Worm (Caenorhabditis elegans) whole organism, L4 larva: ENCODE results near the gene F40G9.12.

ENCODE experiments used
- F37D6.2 ChIP-seq: sonication (generic microtip); optimal IDR thresholded peaks from 2 replicates; lab custom pipeline; 2016; ENCODE audit warnings: mild to moderate bottlenecking, missing genetic modification characterization, missing compliant biosample characterization
- R02D3.7 ChIP-seq: fragments of 150-350 bp; sonication (generic microtip); optimal IDR thresholded peaks from 3 replicates; lab custom pipeline; 2014; ENCODE audit warnings: missing biosample characterization, missing genetic modification characterization
- T20F7.1 ChIP-seq: fragments of 200-800 bp; sonication (Bioruptor generic); optimal IDR thresholded peaks from 2 replicates; lab custom pipeline; 2018; ENCODE audit warnings: mild to moderate bottlenecking, missing genetic modification characterization, missing compliant biosample characterization
- Y105C5A.15 ChIP-seq: fragments of 200-800 bp; sonication (Bioruptor generic); IDR thresholded peaks from 2 replicates; pipeline ENCODE4 v1.3.6; 2022; ENCODE audit warnings: missing genetic modification characterization, missing compliant biosample characterization
- arid-1 ChIP-seq: fragments of 200-800 bp; sonication (Bioruptor generic); conservative IDR thresholded peaks from 2 replicates; pipeline ENCODE4 v1.3.6; 2022; ENCODE audit warnings: missing genetic modification reagents, missing genetic modification characterization, missing compliant biosample characterization
- attf-4 ChIP-seq: sonication (generic microtip); optimal IDR thresholded peaks from 3 replicates; lab custom pipeline; 2017; ENCODE audit warnings: missing biosample characterization, missing genetic modification characterization
- ces-1 ChIP-seq: fragments of 150-350 bp; sonication (generic microtip); optimal IDR thresholded peaks from 4 replicates; lab custom pipeline; 2014; ENCODE audit warnings: missing biosample characterization, missing genetic modification reagents, missing genetic modification characterization
- daf-16 ChIP-seq, 3 experiments: sonication (generic microtip); optimal IDR thresholded peaks; 2 replicates each; lab custom pipeline; 2016 to 2017; ENCODE audit warnings: missing genetic modification characterization in 3 of 3, missing genetic modification reagents in 3 of 3, mild to moderate bottlenecking in 2 of 3, missing compliant biosample characterization in 2 of 3, missing biosample characterization in 1 of 3, moderate library complexity in 1 of 3
- dpl-1 ChIP-seq: fragments of 150-350 bp; optimal IDR thresholded peaks from 2 replicates; lab custom pipeline; 2014; ENCODE audit warnings: missing biosample characterization, missing genetic modification reagents, missing genetic modification characterization
- dve-1 ChIP-seq: sonication (generic microtip); optimal IDR thresholded peaks from 2 replicates; lab custom pipeline; 2017; ENCODE audit warnings: antibody characterized with exemption, mild to moderate bottlenecking, missing genetic modification characterization, missing compliant biosample characterization; ENCODE audit not compliant: insufficient read depth
- egl-43 ChIP-seq: fragments of 200-800 bp; sonication (Bioruptor generic); IDR thresholded peaks from 2 replicates; pipeline ENCODE4 v1.3.6; 2022; ENCODE audit warnings: missing genetic modification reagents, missing genetic modification characterization, missing compliant biosample characterization
- hlh-11 ChIP-seq: fragments of 200-800 bp; sonication (Bioruptor generic); optimal IDR thresholded peaks from 2 replicates; lab custom pipeline; 2018; ENCODE audit warnings: mild to moderate bottlenecking, missing genetic modification characterization, missing compliant biosample characterization
- hlh-30 ChIP-seq: sonication (generic microtip); optimal IDR thresholded peaks from 2 replicates; lab custom pipeline; 2017; ENCODE audit warnings: antibody characterized with exemption, mild to moderate bottlenecking, missing genetic modification characterization, missing compliant biosample characterization; ENCODE audit not compliant: insufficient read depth
- hmg-1.1 ChIP-seq: fragments of 200-800 bp; sonication (Bioruptor generic); IDR thresholded peaks from 2 replicates; pipeline ENCODE4 v1.3.6; 2022; ENCODE audit warnings: missing genetic modification reagents, missing genetic modification characterization, missing compliant biosample characterization
- lin-13 ChIP-seq: fragments of 150-350 bp; optimal IDR thresholded peaks from 2 replicates; lab custom pipeline; 2014; ENCODE audit warnings: missing biosample characterization, missing genetic modification reagents, missing genetic modification characterization
- lin-15B ChIP-seq: fragments of 150-350 bp; sonication (generic microtip); optimal IDR thresholded peaks from 3 replicates; lab custom pipeline; 2014; ENCODE audit warnings: missing biosample characterization, missing genetic modification characterization
- lin-29 ChIP-seq: fragments of 200-800 bp; sonication (Bioruptor generic); IDR thresholded peaks from 2 replicates; pipeline ENCODE4 v1.3.6; 2022; ENCODE audit warnings: missing genetic modification reagents, missing genetic modification characterization, missing compliant biosample characterization
- lin-38 ChIP-seq: fragments of 200-800 bp; sonication (Bioruptor generic); IDR thresholded peaks from 2 replicates; pipeline ENCODE4 v1.3.6; 2022; ENCODE audit warnings: missing genetic modification reagents, missing genetic modification characterization, missing compliant biosample characterization
- mdl-1 ChIP-seq, 2 experiments: fragments of 150-350 bp in 1 of 2; sonication (generic microtip) in 1 of 2; optimal IDR thresholded peaks; 2 replicates each; lab custom pipeline; 2014 to 2017; ENCODE audit warnings: missing biosample characterization in 2 of 2, missing genetic modification characterization in 2 of 2
- mdt-29 ChIP-seq: fragments of 200-800 bp; sonication (Bioruptor generic); IDR thresholded peaks from 2 replicates; pipeline ENCODE4 v1.3.6; 2022; ENCODE audit warnings: missing genetic modification reagents, missing genetic modification characterization, missing compliant biosample characterization
- mep-1 ChIP-seq: fragments of 150-350 bp; sonication (generic microtip); optimal IDR thresholded peaks from 3 replicates; lab custom pipeline; 2014; ENCODE audit warnings: missing biosample characterization, missing genetic modification characterization
- mes-2 ChIP-seq: sonication (generic microtip); optimal IDR thresholded peaks from 2 replicates; lab custom pipeline; 2016; ENCODE audit warnings: missing genotype, mild to moderate bottlenecking, missing genetic modification characterization, missing compliant biosample characterization; ENCODE audit not compliant: poor library complexity, severe bottlenecking
- mxl-2 ChIP-seq: fragments of 200-800 bp; sonication (Bioruptor generic); conservative IDR thresholded peaks from 2 replicates; pipeline ENCODE4 v1.3.6; 2022; ENCODE audit warnings: missing genetic modification reagents, missing genetic modification characterization, missing compliant biosample characterization
- nhr-102 ChIP-seq: sonication (generic microtip); optimal IDR thresholded peaks from 2 replicates; lab custom pipeline; 2016; ENCODE audit warnings: mild to moderate bottlenecking, missing genetic modification characterization, moderate library complexity, missing compliant biosample characterization
- nhr-28 ChIP-seq: fragments of 150-350 bp; optimal IDR thresholded peaks from 2 replicates; lab custom pipeline; 2014; ENCODE audit warnings: missing biosample characterization, missing genetic modification characterization
- nhr-41 ChIP-seq: fragments of 200-800 bp; sonication (Bioruptor generic); IDR thresholded peaks from 2 replicates; pipeline ENCODE4 v1.3.6; 2022; ENCODE audit warnings: missing genetic modification reagents, missing genetic modification characterization, missing compliant biosample characterization
- nhr-6 ChIP-seq: fragments of 150-350 bp; optimal IDR thresholded peaks from 2 replicates; lab custom pipeline; 2014; ENCODE audit warnings: missing biosample characterization, missing genetic modification characterization
- nhr-77 ChIP-seq: fragments of 150-350 bp; optimal IDR thresholded peaks from 2 replicates; lab custom pipeline; 2014; ENCODE audit warnings: missing biosample characterization, missing genetic modification characterization
- php-3 ChIP-seq: fragments of 200-800 bp; sonication (Bioruptor generic); IDR thresholded peaks from 2 replicates; pipeline ENCODE4 v1.3.6; 2022; ENCODE audit warnings: missing genetic modification reagents, missing genetic modification characterization, missing compliant biosample characterization
- pqm-1 ChIP-seq: sonication (generic microtip); optimal IDR thresholded peaks from 2 replicates; lab custom pipeline; 2017; ENCODE audit warnings: missing biosample characterization, missing genetic modification characterization
- set-16 ChIP-seq: fragments of 200-800 bp; sonication (Bioruptor generic); IDR thresholded peaks from 2 replicates; pipeline ENCODE4 v1.3.6; 2022; ENCODE audit warnings: missing genetic modification reagents, missing genetic modification characterization, missing compliant biosample characterization
- skn-1 ChIP-seq: fragments of 150-350 bp; optimal IDR thresholded peaks from 2 replicates; lab custom pipeline; 2014; ENCODE audit warnings: missing biosample characterization, missing genetic modification characterization
- snpc-1.2 ChIP-seq: fragments of 200-800 bp; sonication (Bioruptor generic); IDR thresholded peaks from 2 replicates; pipeline ENCODE4 v1.3.6; 2022; ENCODE audit warnings: missing genetic modification reagents, missing genetic modification characterization, missing compliant biosample characterization
- spr-1 ChIP-seq: sonication (generic microtip); optimal IDR thresholded peaks from 2 replicates; lab custom pipeline; 2016; ENCODE audit warnings: mild to moderate bottlenecking, missing genetic modification characterization, missing compliant biosample characterization
- unc-130 ChIP-seq: sonication (generic microtip); optimal IDR thresholded peaks from 2 replicates; lab custom pipeline; 2016; ENCODE audit warnings: missing genetic modification reagents, missing genetic modification characterization, missing compliant biosample characterization
- unc-62 ChIP-seq, 3 experiments: fragments of 150-350 bp in 1 of 3; sonication (generic microtip); optimal IDR thresholded peaks in 2 of 3; peaks in 1 of 3; 1 replicate in 1 of 3; 2 replicates in 2 of 3; lab custom pipeline; 2014 to 2017; ENCODE audit warnings: missing biosample characterization in 3 of 3, missing genetic modification characterization in 3 of 3, missing genetic modification reagents in 3 of 3, missing genotype in 1 of 3
- zfp-3 ChIP-seq: fragments of 200-800 bp; sonication (Bioruptor generic); conservative IDR thresholded peaks from 2 replicates; pipeline ENCODE4 v1.3.6; 2022; ENCODE audit warnings: missing genetic modification reagents, missing genetic modification characterization, missing compliant biosample characterization
- zip-11 ChIP-seq: fragments of 200-800 bp; sonication (Bioruptor generic); IDR thresholded peaks from 2 replicates; pipeline ENCODE4 v1.3.6; 2022; ENCODE audit warnings: missing genetic modification characterization, missing compliant biosample characterization
- zip-2 ChIP-seq: fragments of 150-350 bp; optimal IDR thresholded peaks from 2 replicates; lab custom pipeline; 2014; ENCODE audit warnings: missing biosample characterization, missing genetic modification characterization

Gene F40G9.12

DNA sequence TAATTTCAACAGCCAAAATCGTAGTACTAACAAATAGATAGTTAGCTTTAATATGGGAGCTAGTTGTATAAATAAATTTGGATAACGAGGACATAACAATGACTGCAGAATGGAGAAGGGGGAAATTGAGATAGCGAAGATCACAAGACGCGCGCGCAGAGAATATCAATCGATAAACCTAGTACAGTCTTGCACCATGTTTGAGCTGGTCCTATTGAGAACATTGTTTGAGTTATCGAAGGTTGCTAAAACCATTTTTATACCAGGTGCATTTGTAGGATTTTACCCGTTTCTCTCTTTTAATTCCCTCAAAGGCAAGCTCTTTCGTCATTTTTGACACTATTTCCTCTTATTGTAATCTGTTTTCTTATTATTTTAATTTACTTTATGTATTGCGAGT lies at the start of gene F40G9.12, which contains the start of gene F40G9.9:
F40G9.12 (plus strand) TSS at position 231 of the 400 bp plus-strand sequence.
F40G9.9 (minus strand) TSS at position 101 of the 400 bp plus-strand sequence.
- TF ChIP-seq mes-2 (tag; lab: Kevin White, UChicago) = no peak
- no peak for TF ChIP-seq snpc-1.2 (GFP tag; lab: Robert Waterston, UW)
- TF ChIP-seq spr-1 (tag; lab: Kevin White, UChicago) = no peak

DNA sequence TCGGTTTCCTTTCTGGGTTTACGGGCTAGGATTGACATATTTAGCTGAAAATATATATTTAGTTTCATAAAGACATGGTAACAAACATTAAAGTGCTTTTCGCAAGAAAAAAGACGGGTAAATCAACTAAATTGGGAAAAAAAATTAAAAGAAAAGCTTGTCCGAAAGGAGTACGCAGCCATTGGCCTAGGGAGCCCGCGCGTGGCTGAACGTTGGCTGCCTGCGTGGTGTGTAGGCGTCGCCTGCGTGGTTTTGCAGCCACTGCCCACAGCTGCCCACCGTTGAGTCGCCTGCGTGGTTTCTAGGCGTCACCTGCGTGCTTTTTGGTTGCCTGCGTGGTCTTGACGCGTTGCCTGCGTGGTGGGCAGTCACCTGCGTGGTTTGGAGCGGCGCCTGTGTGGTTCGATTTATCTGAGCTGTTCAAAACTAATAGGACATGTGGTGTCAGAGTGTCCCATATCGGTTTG lies 49.6 kb upstream of the F40G9.12 start, which contains the start of gene C29F9.12:
C29F9.12 (minus strand) TSS at position 51 of the 467 bp plus-strand sequence.
- peak; percentile 82 for TF ChIP-seq set-16 (GFP tag; lab: Robert Waterston, UW)
- 0 out of 2 replicates have a peak, but pooled peaks have one; percentile 23 for TF ChIP-seq egl-43 (GFP tag; lab: Robert Waterston, UW)

DNA sequence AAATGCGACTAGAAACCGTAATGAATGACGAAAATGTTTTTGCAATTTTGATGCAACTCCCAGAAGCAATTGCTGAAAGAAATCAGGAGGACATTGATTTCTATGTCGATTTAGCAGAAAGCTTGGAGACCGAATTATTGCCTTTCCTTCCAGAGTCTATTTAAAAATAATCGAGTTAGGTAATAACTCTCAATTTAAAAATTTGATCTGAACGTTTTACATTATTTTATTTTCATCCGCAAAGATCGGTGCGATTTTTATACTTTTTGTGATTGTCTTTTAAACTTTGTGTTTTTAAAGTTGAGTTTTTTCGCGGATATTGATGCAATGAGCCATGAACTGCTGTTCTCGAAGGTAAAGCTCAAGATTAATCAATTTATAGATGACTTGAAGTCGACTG lies 47.2 kb upstream of the F40G9.12 start, which contains the start of gene pals-23:
pals-23 (plus strand) TSS at position 301 of the 400 bp plus-strand sequence.
- TF ChIP-seq nhr-41 (GFP tag; lab: Robert Waterston, UW) = no peak
- TF ChIP-seq unc-62 (GFP tag; optimal IDR thresholded peaks at IDR 0.05 in 1 of 2; lab: Kevin White, UChicago) = no peak
- no peak for TF ChIP-seq unc-62 (tag; optimal IDR thresholded peaks at IDR 0.05; lab: Kevin White, UChicago)
- TF ChIP-seq skn-1 = no peak
- no peak for TF ChIP-seq snpc-1.2 (GFP tag; lab: Robert Waterston, UW)
- TF ChIP-seq lin-29 (GFP tag; lab: Robert Waterston, UW) = no peak
- TF ChIP-seq mdt-29 (GFP tag; lab: Robert Waterston, UW) = no peak
- no peak for TF ChIP-seq zip-2 (tag; lab: Kevin White, UChicago)
- no peak for TF ChIP-seq pqm-1

DNA sequence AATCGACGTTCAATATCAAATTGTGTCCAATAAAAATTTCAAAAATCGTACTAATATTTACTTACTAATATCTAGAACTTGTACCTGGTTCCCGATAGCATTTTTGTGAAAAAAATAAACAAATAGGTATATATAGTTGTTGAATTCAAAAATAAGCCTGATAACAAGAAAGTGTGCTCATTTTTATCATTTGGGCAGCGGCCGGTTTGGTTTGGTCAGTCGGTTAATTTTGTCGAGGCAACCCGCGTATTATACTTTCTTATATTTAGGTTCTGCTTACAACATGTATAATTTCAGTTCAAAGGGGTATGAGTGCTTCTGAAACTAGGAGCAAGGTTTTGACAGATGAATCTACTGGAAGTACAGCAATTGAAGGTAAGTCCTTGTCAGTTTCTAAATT lies 41.0 kb upstream of the F40G9.12 start, which contains the start of the genes nhr-280 and C29F9.2:
nhr-280 (minus strand) TSS at position 101 of the 400 bp plus-strand sequence.
C29F9.2 (plus strand) TSS at position 298 of the 400 bp plus-strand sequence.
- TF ChIP-seq attf-4 (tag; lab: Kevin White, UChicago) (no peak), Y105C5A.15 (GFP tag; lab: Robert Waterston, UW) (no peak), mdl-1 (tag; optimal IDR thresholded peaks at IDR 0.05; lab: Kevin White, UChicago) (no peak), pqm-1 (peak; percentile 10), spr-1 (tag; lab: Kevin White, UChicago) (no peak), daf-16 (GFP tag; optimal IDR thresholded peaks at IDR 0.05; lab: Kevin White, UChicago) (no peak), daf-16 (tag; optimal IDR thresholded peaks at IDR 0.05; lab: Kevin White, UChicago) (peak; percentile 78), dve-1 (tag; lab: Kevin White, UChicago) (peak; percentile 40), skn-1 (no peak), hlh-11 (peak; percentile 13), T20F7.1 (no peak), mxl-2 (GFP tag; lab: Robert Waterston, UW) (no peak)
- TF ChIP-seq, all 104 proteins: peak for 4

ce11 chrIII:131627-132026 lies 40.0 kb upstream of the F40G9.12 start:
- TF ChIP-seq F37D6.2 (tag; lab: Kevin White, UChicago) (no peak), dpl-1 (GFP tag; lab: Kevin White, UChicago) (peak; percentile 50), lin-29 (GFP tag; lab: Robert Waterston, UW) (no peak), nhr-6 (tag; lab: Kevin White, UChicago) (peak; percentile 55), R02D3.7 (tag; lab: Kevin White, UChicago) (no peak), lin-38 (peak; percentile 90), lin-13 (GFP tag; lab: Kevin White, UChicago) (peak; percentile 31), T20F7.1 (no peak), zip-11 (GFP tag; lab: Robert Waterston, UW) (no peak), zfp-3 (GFP tag; lab: Robert Waterston, UW) (no peak), mdt-29 (GFP tag; lab: Robert Waterston, UW) (no peak), php-3 (GFP tag; lab: Robert Waterston, UW) (no peak), lin-15B (tag; lab: Kevin White, UChicago) (no peak), dve-1 (tag; lab: Kevin White, UChicago) (peak; percentile 81), mes-2 (tag; lab: Kevin White, UChicago) (peak; percentile 74), hlh-30 (tag; lab: Kevin White, UChicago) (peak; percentile 36), nhr-28 (tag; lab: Kevin White, UChicago) (peak; percentile 50), hmg-1.1 (GFP tag; lab: Robert Waterston, UW) (peak; percentile 26; the same call in 1 of the 2 replicates), mep-1 (tag; lab: Kevin White, UChicago) (no peak), nhr-102 (tag; lab: Kevin White, UChicago) (peak; percentile 16), unc-130 (no peak), arid-1 (no peak), ces-1 (GFP tag; lab: Kevin White, UChicago) (peak; percentile 6), nhr-77 (tag; lab: Kevin White, UChicago) (peak; percentile 8), daf-16 (GFP tag; optimal IDR thresholded peaks at IDR 0.05; lab: Kevin White, UChicago) (no peak), daf-16 (tag; optimal IDR thresholded peaks at IDR 0.05; lab: Kevin White, UChicago) (peak; percentile 63)
